Worm (Caenorhabditis elegans) whole organism, L4 larva: ENCODE measurements around the gene C34B4.3.

ENCODE experiments used
- D1046.2 ChIP-seq: fragments of 200-800 bp; sonication (Bioruptor generic); IDR thresholded peaks from 2 replicates; pipeline ENCODE4 v1.3.6; 2022; ENCODE audit warnings: missing genetic modification characterization, missing compliant biosample characterization
- F10B5.3 ChIP-seq: sonication (generic microtip); optimal IDR thresholded peaks from 2 replicates; lab custom pipeline; 2016; ENCODE audit warnings: mild to moderate bottlenecking, missing genetic modification characterization, missing compliant biosample characterization
- F44E2.7 ChIP-seq: fragments of 200-800 bp; sonication (Bioruptor generic); IDR thresholded peaks from 2 replicates; pipeline ENCODE4 v2.1.2; 2022; ENCODE audit warnings: missing genetic modification characterization, missing compliant biosample characterization
- F49E8.2 ChIP-seq: sonication (generic microtip); optimal IDR thresholded peaks from 2 replicates; lab custom pipeline; 2016; ENCODE audit warnings: missing compliant biosample characterization, mild to moderate bottlenecking, missing genetic modification characterization, borderline replicate concordance
- R02D3.7 ChIP-seq: fragments of 150-350 bp; sonication (generic microtip); optimal IDR thresholded peaks from 3 replicates; lab custom pipeline; 2014; ENCODE audit warnings: missing biosample characterization, missing genetic modification characterization
- T20F7.1 ChIP-seq: fragments of 200-800 bp; sonication (Bioruptor generic); optimal IDR thresholded peaks from 2 replicates; lab custom pipeline; 2018; ENCODE audit warnings: mild to moderate bottlenecking, missing genetic modification characterization, missing compliant biosample characterization
- Y48G9A.11 ChIP-seq: fragments of 200-800 bp; sonication (Bioruptor generic); IDR thresholded peaks from 2 replicates; pipeline ENCODE4 v1.3.6; 2022; ENCODE audit warnings: missing genetic modification reagents, missing genetic modification characterization, missing compliant biosample characterization
- Y5F2A.4 ChIP-seq: fragments of 200-800 bp; sonication (Bioruptor generic); optimal IDR thresholded peaks from 2 replicates; lab custom pipeline; 2018; ENCODE audit warnings: mild to moderate bottlenecking, missing genetic modification characterization, missing compliant biosample characterization
- ZK337.2 ChIP-seq: fragments of 200-800 bp; sonication (Bioruptor generic); IDR thresholded peaks from 2 replicates; pipeline ENCODE4 v1.3.6; 2022; ENCODE audit warnings: missing genetic modification reagents, missing genetic modification characterization, missing compliant biosample characterization
- arid-1 ChIP-seq: fragments of 200-800 bp; sonication (Bioruptor generic); conservative IDR thresholded peaks from 2 replicates; pipeline ENCODE4 v1.3.6; 2022; ENCODE audit warnings: missing genetic modification reagents, missing genetic modification characterization, missing compliant biosample characterization
- ceh-28 ChIP-seq: fragments of 150-350 bp; optimal IDR thresholded peaks from 2 replicates; lab custom pipeline; 2014; ENCODE audit warnings: missing biosample characterization, missing genetic modification reagents, missing genetic modification characterization
- ceh-32 ChIP-seq: sonication (generic microtip); optimal IDR thresholded peaks from 2 replicates; lab custom pipeline; 2016; ENCODE audit warnings: mild to moderate bottlenecking, missing genetic modification characterization, missing compliant biosample characterization; ENCODE audit not compliant: poor library complexity
- ceh-62 ChIP-seq: sonication (generic microtip); optimal IDR thresholded peaks from 2 replicates; lab custom pipeline; 2017; ENCODE audit warnings: missing biosample characterization, missing genetic modification characterization
- ceh-82 ChIP-seq: sonication (generic microtip); optimal IDR thresholded peaks from 2 replicates; lab custom pipeline; 2017; ENCODE audit warnings: missing biosample characterization, missing genetic modification characterization
- cey-2 ChIP-seq: sonication (generic microtip); optimal IDR thresholded peaks from 3 replicates; lab custom pipeline; 2017; ENCODE audit warnings: missing genetic modification characterization, mild to moderate bottlenecking, missing compliant biosample characterization, antibody characterized with exemption, borderline replicate concordance; ENCODE audit not compliant: insufficient read depth
- dmd-6 ChIP-seq: fragments of 200-800 bp; sonication (Bioruptor generic); IDR thresholded peaks from 2 replicates; pipeline ENCODE4 v1.3.6; 2022; ENCODE audit warnings: missing genetic modification reagents, missing genetic modification characterization, missing compliant biosample characterization
- dmd-9 ChIP-seq: fragments of 200-800 bp; sonication (Bioruptor generic); IDR thresholded peaks from 2 replicates; pipeline ENCODE4 v1.3.6; 2022; ENCODE audit warnings: missing genetic modification reagents, missing genetic modification characterization, missing compliant biosample characterization
- gei-8 ChIP-seq: fragments of 200-800 bp; sonication (Bioruptor generic); optimal IDR thresholded peaks from 2 replicates; lab custom pipeline; 2018; ENCODE audit warnings: mild to moderate bottlenecking, missing genetic modification characterization, missing compliant biosample characterization
- hif-1 ChIP-seq, 2 experiments: sonication (generic microtip); optimal IDR thresholded peaks; 2 replicates each; lab custom pipeline; 2016 to 2017; ENCODE audit warnings: missing compliant biosample characterization in 2 of 2, missing genetic modification characterization in 2 of 2, missing genetic modification reagents in 2 of 2, missing genotype in 2 of 2, mild to moderate bottlenecking in 1 of 2
- hlh-11 ChIP-seq: fragments of 200-800 bp; sonication (Bioruptor generic); optimal IDR thresholded peaks from 2 replicates; lab custom pipeline; 2018; ENCODE audit warnings: mild to moderate bottlenecking, missing genetic modification characterization, missing compliant biosample characterization
- jun-1 ChIP-seq: fragments of 150-350 bp; optimal IDR thresholded peaks from 2 replicates; lab custom pipeline; 2014; ENCODE audit warnings: missing biosample characterization, missing genetic modification reagents, missing genetic modification characterization
- lim-7 ChIP-seq: fragments of 200-800 bp; sonication (Bioruptor generic); IDR thresholded peaks from 2 replicates; pipeline ENCODE4 v1.3.6; 2022; ENCODE audit warnings: missing genetic modification characterization, missing compliant biosample characterization
- lin-13 ChIP-seq: fragments of 150-350 bp; optimal IDR thresholded peaks from 2 replicates; lab custom pipeline; 2014; ENCODE audit warnings: missing biosample characterization, missing genetic modification reagents, missing genetic modification characterization
- lin-38 ChIP-seq: fragments of 200-800 bp; sonication (Bioruptor generic); IDR thresholded peaks from 2 replicates; pipeline ENCODE4 v1.3.6; 2022; ENCODE audit warnings: missing genetic modification reagents, missing genetic modification characterization, missing compliant biosample characterization
- lin-39 ChIP-seq: fragments of 150-350 bp; optimal IDR thresholded peaks from 2 replicates; lab custom pipeline; 2014; ENCODE audit warnings: missing biosample characterization, missing genetic modification reagents, missing genetic modification characterization
- lir-3 ChIP-seq: sonication (generic microtip); optimal IDR thresholded peaks from 2 replicates; lab custom pipeline; 2016; ENCODE audit warnings: mild to moderate bottlenecking, missing genetic modification characterization, missing compliant biosample characterization
- mdt-29 ChIP-seq: fragments of 200-800 bp; sonication (Bioruptor generic); IDR thresholded peaks from 2 replicates; pipeline ENCODE4 v1.3.6; 2022; ENCODE audit warnings: missing genetic modification reagents, missing genetic modification characterization, missing compliant biosample characterization
- mep-1 ChIP-seq: fragments of 150-350 bp; sonication (generic microtip); optimal IDR thresholded peaks from 3 replicates; lab custom pipeline; 2014; ENCODE audit warnings: missing biosample characterization, missing genetic modification characterization
- mxl-2 ChIP-seq: fragments of 200-800 bp; sonication (Bioruptor generic); conservative IDR thresholded peaks from 2 replicates; pipeline ENCODE4 v1.3.6; 2022; ENCODE audit warnings: missing genetic modification reagents, missing genetic modification characterization, missing compliant biosample characterization
- nhr-10 ChIP-seq: fragments of 150-350 bp; optimal IDR thresholded peaks from 2 replicates; lab custom pipeline; 2014; ENCODE audit warnings: missing biosample characterization, missing genetic modification characterization
- nhr-102 ChIP-seq: sonication (generic microtip); optimal IDR thresholded peaks from 2 replicates; lab custom pipeline; 2016; ENCODE audit warnings: mild to moderate bottlenecking, missing genetic modification characterization, moderate library complexity, missing compliant biosample characterization
- nhr-11 ChIP-seq: fragments of 150-350 bp; optimal IDR thresholded peaks from 2 replicates; lab custom pipeline; 2014; ENCODE audit warnings: missing biosample characterization, missing genetic modification characterization
- nhr-25 ChIP-seq: sonication (generic microtip); optimal IDR thresholded peaks from 2 replicates; lab custom pipeline; 2017; ENCODE audit warnings: missing genetic modification characterization, mild to moderate bottlenecking, missing compliant biosample characterization, antibody characterized with exemption, moderate library complexity, borderline replicate concordance; ENCODE audit not compliant: insufficient read depth
- nhr-41 ChIP-seq: fragments of 200-800 bp; sonication (Bioruptor generic); IDR thresholded peaks from 2 replicates; pipeline ENCODE4 v1.3.6; 2022; ENCODE audit warnings: missing genetic modification reagents, missing genetic modification characterization, missing compliant biosample characterization
- nhr-48 ChIP-seq: sonication (generic microtip); optimal IDR thresholded peaks from 2 replicates; lab custom pipeline; 2016; ENCODE audit warnings: mild to moderate bottlenecking, missing genetic modification characterization, missing compliant biosample characterization
- nhr-6 ChIP-seq: fragments of 150-350 bp; optimal IDR thresholded peaks from 2 replicates; lab custom pipeline; 2014; ENCODE audit warnings: missing biosample characterization, missing genetic modification characterization
- nhr-76 ChIP-seq: fragments of 150-350 bp; optimal IDR thresholded peaks from 2 replicates; lab custom pipeline; 2014; ENCODE audit warnings: missing biosample characterization, missing genetic modification characterization
- php-3 ChIP-seq: fragments of 200-800 bp; sonication (Bioruptor generic); IDR thresholded peaks from 2 replicates; pipeline ENCODE4 v1.3.6; 2022; ENCODE audit warnings: missing genetic modification reagents, missing genetic modification characterization, missing compliant biosample characterization
- pqm-1 ChIP-seq: sonication (generic microtip); optimal IDR thresholded peaks from 2 replicates; lab custom pipeline; 2017; ENCODE audit warnings: missing biosample characterization, missing genetic modification characterization
- rbr-2 ChIP-seq: sonication (generic microtip); optimal IDR thresholded peaks from 2 replicates; lab custom pipeline; 2016; ENCODE audit warnings: missing genotype, missing genetic modification characterization, missing compliant biosample characterization
- saeg-2 ChIP-seq: fragments of 200-800 bp; sonication (Bioruptor generic); IDR thresholded peaks from 2 replicates; pipeline ENCODE4 v1.3.6; 2022; ENCODE audit warnings: missing genetic modification reagents, missing genetic modification characterization, missing compliant biosample characterization
- set-16 ChIP-seq: fragments of 200-800 bp; sonication (Bioruptor generic); IDR thresholded peaks from 2 replicates; pipeline ENCODE4 v1.3.6; 2022; ENCODE audit warnings: missing genetic modification reagents, missing genetic modification characterization, missing compliant biosample characterization
- skn-1 ChIP-seq: fragments of 150-350 bp; optimal IDR thresholded peaks from 2 replicates; lab custom pipeline; 2014; ENCODE audit warnings: missing biosample characterization, missing genetic modification characterization
- snpc-1.2 ChIP-seq: fragments of 200-800 bp; sonication (Bioruptor generic); IDR thresholded peaks from 2 replicates; pipeline ENCODE4 v1.3.6; 2022; ENCODE audit warnings: missing genetic modification reagents, missing genetic modification characterization, missing compliant biosample characterization
- spr-3 ChIP-seq: fragments of 200-800 bp; sonication (Bioruptor generic); optimal IDR thresholded peaks from 2 replicates; lab custom pipeline; 2018; ENCODE audit warnings: mild to moderate bottlenecking, missing genetic modification characterization, missing compliant biosample characterization
- unc-62 ChIP-seq, 3 experiments: fragments of 150-350 bp in 1 of 3; sonication (generic microtip); optimal IDR thresholded peaks in 2 of 3; peaks in 1 of 3; 1 replicate in 1 of 3; 2 replicates in 2 of 3; lab custom pipeline; 2014 to 2017; ENCODE audit warnings: missing biosample characterization in 3 of 3, missing genetic modification characterization in 3 of 3, missing genetic modification reagents in 3 of 3, missing genotype in 1 of 3
- vab-7 ChIP-seq: fragments of 200-800 bp; sonication (Bioruptor generic); IDR thresholded peaks from 2 replicates; pipeline ENCODE4 v1.3.6; 2022; ENCODE audit warnings: missing genetic modification reagents, missing genetic modification characterization, missing compliant biosample characterization
- zfp-2 ChIP-seq: sonication (generic microtip); optimal IDR thresholded peaks from 2 replicates; lab custom pipeline; 2016; ENCODE audit warnings: mild to moderate bottlenecking, missing genetic modification characterization, missing compliant biosample characterization
- zfp-3 ChIP-seq: fragments of 200-800 bp; sonication (Bioruptor generic); conservative IDR thresholded peaks from 2 replicates; pipeline ENCODE4 v1.3.6; 2022; ENCODE audit warnings: missing genetic modification reagents, missing genetic modification characterization, missing compliant biosample characterization
- zip-11 ChIP-seq: fragments of 200-800 bp; sonication (Bioruptor generic); IDR thresholded peaks from 2 replicates; pipeline ENCODE4 v1.3.6; 2022; ENCODE audit warnings: missing genetic modification characterization, missing compliant biosample characterization

Gene C34B4.3

DNA sequence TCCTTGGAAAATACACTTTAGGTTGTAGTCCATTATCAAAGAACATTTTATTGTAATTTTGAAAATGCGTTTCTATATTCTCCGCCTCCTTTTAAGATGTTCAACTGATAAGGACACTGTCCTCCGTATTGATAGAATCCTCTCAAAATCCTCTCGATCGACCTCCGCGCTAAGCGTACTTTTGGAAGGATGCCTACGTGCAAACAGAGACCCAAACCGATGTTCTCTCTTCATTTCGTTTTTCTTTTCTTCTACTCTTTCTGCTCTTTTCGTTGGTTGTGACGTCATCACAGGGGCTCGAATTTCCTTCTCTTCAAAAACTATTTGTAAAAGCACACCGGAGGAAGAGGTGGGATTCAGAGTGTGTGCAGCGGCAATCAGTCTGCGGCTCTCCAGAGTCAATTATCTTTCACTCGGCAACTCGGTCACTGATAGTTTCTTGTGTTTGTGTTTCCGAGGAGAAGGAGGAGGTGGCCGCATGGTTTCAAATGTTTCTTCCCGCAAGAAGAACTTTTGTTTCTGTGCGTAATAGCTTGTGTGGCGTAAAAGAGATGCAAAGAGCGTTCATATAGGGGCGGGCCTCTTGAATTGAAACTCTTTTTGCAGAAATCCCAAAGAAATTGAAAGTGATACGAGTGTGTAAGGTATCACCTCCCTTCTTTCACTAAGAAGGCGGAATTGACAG, 11.6 kb upstream of the C34B4.3 start, which contains the start of gene C34B4.2:
TSS of gene C34B4.2 (plus strand) at position 614 of the 685 bp plus-strand sequence.
- TF ChIP-seq F49E8.2 (tag; lab: Kevin White, UChicago) (no peak), zfp-2 (tag; lab: Kevin White, UChicago) (no peak), lin-13 (no peak), nhr-11 (tag; lab: Kevin White, UChicago) (peak; percentile 51), dmd-6 (GFP tag; lab: Robert Waterston, UW) (peak; percentile 79), ceh-82 (tag; lab: Kevin White, UChicago) (no peak), lin-38 (GFP tag; lab: Robert Waterston, UW) (peak; percentile 25; the same call in 1 of the 2 replicates), unc-62 (GFP tag; optimal IDR thresholded peaks at IDR 0.05 in 1 of 2; lab: Kevin White, UChicago) (peak in 1 of 2 experiments; percentile 93), unc-62 (tag; optimal IDR thresholded peaks at IDR 0.05; lab: Kevin White, UChicago) (no peak), lin-39 (no peak), spr-3 (GFP tag; lab: Kevin White, UChicago) (no peak), arid-1 (GFP tag; lab: Robert Waterston, UW) (no peak), nhr-6 (tag; lab: Kevin White, UChicago) (no peak), mxl-2 (GFP tag; lab: Robert Waterston, UW) (no peak), gei-8 (GFP tag; lab: Kevin White, UChicago) (no peak), hif-1 (tag; optimal IDR thresholded peaks at IDR 0.05; lab: Kevin White, UChicago) (peak; percentile 84 to 99), ceh-62 (tag; lab: Kevin White, UChicago) (no peak), jun-1 (tag; lab: Kevin White, UChicago) (no peak), nhr-41 (no peak), D1046.2 (GFP tag; lab: Robert Waterston, UW) (no peak), nhr-25 (tag; lab: Kevin White, UChicago) (no peak), Y5F2A.4 (GFP tag; lab: Kevin White, UChicago) (no peak), lim-7 (no peak), T20F7.1 (GFP tag; lab: Kevin White, UChicago) (peak; percentile 25), ceh-28 (tag; lab: Kevin White, UChicago) (no peak), saeg-2 (no peak), Y48G9A.11 (GFP tag; lab: Robert Waterston, UW) (no peak), F44E2.7 (GFP tag; lab: Robert Waterston, UW) (no peak), zip-11 (GFP tag; lab: Robert Waterston, UW) (no peak), skn-1 (tag; lab: Kevin White, UChicago) (no peak), nhr-10 (no peak), ceh-32 (tag; lab: Kevin White, UChicago) (no peak), mdt-29 (GFP tag; lab: Robert Waterston, UW) (peak; percentile 38; the same call in 1 of the 2 replicates), cey-2 (no peak), R02D3.7 (tag; lab: Kevin White, UChicago) (no peak), lir-3 (tag; lab: Kevin White, UChicago) (no peak), php-3 (GFP tag; lab: Robert Waterston, UW) (no peak), mep-1 (tag; lab: Kevin White, UChicago) (peak; percentile 75), zfp-3 (GFP tag; lab: Robert Waterston, UW) (no peak), nhr-76 (tag; lab: Kevin White, UChicago) (no peak), F10B5.3 (no peak), pqm-1 (no peak), dmd-9 (GFP tag; lab: Robert Waterston, UW) (no peak), nhr-48 (peak; percentile 51), nhr-102 (peak; percentile 7), hlh-11 (tag; lab: Kevin White, UChicago) (peak; percentile 90), rbr-2 (tag; lab: Kevin White, UChicago) (peak; percentile 3), vab-7 (GFP tag; lab: Robert Waterston, UW) (no peak), snpc-1.2 (GFP tag; lab: Robert Waterston, UW) (no peak), set-16 (no peak), ZK337.2 (no peak)
